Fruit fly (Drosophila melanogaster) whole organism, wandering third instar larva: ENCODE results near the gene CG14615.

ENCODE experiments used
- CG32264 ChIP-seq: fragments of 200-800 bp; sonication (Bioruptor generic); optimal IDR thresholded peaks from 2 replicates; lab custom pipeline; 2016; ENCODE audit warnings: missing biosample characterization, missing genetic modification characterization
- CG9705 ChIP-seq: fragments of 200-800 bp; sonication (Bioruptor generic); optimal IDR thresholded peaks from 2 replicates; lab custom pipeline; 2018; ENCODE audit warnings: missing biosample characterization, mild to moderate bottlenecking, missing genetic modification characterization
- Dfd ChIP-seq: fragments of >200 bp; optimal IDR thresholded peaks from 2 replicates; lab custom pipeline; 2017; ENCODE audit warnings: missing biosample characterization, missing genetic modification characterization
- GATAd ChIP-seq: sonication (Bioruptor generic); optimal IDR thresholded peaks from 2 replicates; lab custom pipeline; 2016; ENCODE audit warnings: missing biosample characterization, missing genetic modification characterization
- HLH106 ChIP-seq: fragments of 200-800 bp; optimal IDR thresholded peaks from 3 replicates; lab custom pipeline; 2019; ENCODE audit warnings: missing biosample characterization, mild to moderate bottlenecking, missing genetic modification characterization, moderate library complexity
- Hnf4 ChIP-seq: fragments of 200-800 bp; sonication (Bioruptor generic); optimal IDR thresholded peaks from 2 replicates; lab custom pipeline; 2016; ENCODE audit warnings: missing biosample characterization, mild to moderate bottlenecking, missing genetic modification characterization
- Hr78 ChIP-seq: fragments of >200 bp; optimal IDR thresholded peaks from 2 replicates; lab custom pipeline; 2017; ENCODE audit warnings: missing biosample characterization, missing genetic modification characterization
- Hr83 ChIP-seq: fragments of 200-300 bp; sonication (Bioruptor generic); optimal IDR thresholded peaks from 2 replicates; lab custom pipeline; 2016; ENCODE audit warnings: missing biosample characterization, mild to moderate bottlenecking, missing genetic modification characterization, moderate library complexity; ENCODE audit not compliant: poor library complexity, severe bottlenecking
- Jra ChIP-seq: sonication (Bioruptor generic); optimal IDR thresholded peaks from 2 replicates; lab custom pipeline; 2016; ENCODE audit warnings: missing biosample characterization, missing genetic modification characterization
- Mio ChIP-seq: sonication (Bioruptor generic); optimal IDR thresholded peaks from 2 replicates; lab custom pipeline; 2016; ENCODE audit warnings: missing biosample characterization, missing genetic modification characterization
- N ChIP-seq: fragments of >200 bp; optimal IDR thresholded peaks from 2 replicates; lab custom pipeline; 2018; ENCODE audit warnings: missing biosample characterization, missing external identifiers, missing genetic modification characterization
- OdsH ChIP-seq: fragments of 200-800 bp; sonication (Bioruptor generic); optimal IDR thresholded peaks from 2 replicates; lab custom pipeline; 2016; ENCODE audit warnings: missing biosample characterization, mild to moderate bottlenecking, missing genetic modification characterization
- Rel ChIP-seq, 2 experiments: fragments of 200-800 bp; sonication (Bioruptor generic) in 1 of 2; optimal IDR thresholded peaks; 2 replicates in 1 of 2; 3 replicates in 1 of 2; lab custom pipeline; 2016 to 2019; ENCODE audit warnings: mild to moderate bottlenecking in 2 of 2, missing biosample characterization in 2 of 2, missing genetic modification characterization in 2 of 2, moderate library complexity in 1 of 2
- Sp1 ChIP-seq: fragments of 200-800 bp; sonication (Bioruptor generic); optimal IDR thresholded peaks from 3 replicates; lab custom pipeline; 2019; ENCODE audit warnings: missing biosample characterization, mild to moderate bottlenecking, missing genetic modification characterization, moderate library complexity
- Vsx2 ChIP-seq: fragments of 200-300, 225-300 bp; sonication (Bioruptor generic); optimal IDR thresholded peaks from 2 replicates; lab custom pipeline; 2018; ENCODE audit warnings: missing biosample characterization, missing genetic modification characterization; ENCODE audit not compliant: partially characterized antibody
- br ChIP-seq: fragments of 200-800 bp; sonication (Bioruptor generic); optimal IDR thresholded peaks from 2 replicates; lab custom pipeline; 2016; ENCODE audit warnings: missing biosample characterization, missing genetic modification characterization
- brk ChIP-seq: fragments of 200-800 bp; sonication (Bioruptor generic); optimal IDR thresholded peaks from 2 replicates; lab custom pipeline; 2016; ENCODE audit warnings: missing biosample characterization, mild to moderate bottlenecking, missing genetic modification characterization
- dl ChIP-seq, 2 experiments: fragments of 175-275, 200-275 bp in 1 of 2; fragments of 200-275 bp in 1 of 2; sonication (Bioruptor generic); optimal IDR thresholded peaks; lab custom pipeline; 2018; ENCODE audit warnings: mild to moderate bottlenecking in 2 of 2, missing biosample characterization in 2 of 2, missing genetic modification characterization in 2 of 2, moderate library complexity in 2 of 2; ENCODE audit not compliant: partially characterized antibody in 2 of 2, insufficient read depth in 1 of 2
- dmrt93B ChIP-seq: fragments of 200-800 bp; sonication (Bioruptor generic); optimal IDR thresholded peaks from 2 replicates; lab custom pipeline; 2018; ENCODE audit warnings: missing biosample characterization, mild to moderate bottlenecking, missing genetic modification characterization
- dsf ChIP-seq: sonication (Bioruptor generic); optimal IDR thresholded peaks from 2 replicates; lab custom pipeline; 2016; ENCODE audit warnings: missing biosample characterization, missing genetic modification characterization, borderline replicate concordance
- ey ChIP-seq: fragments of 200-800 bp; sonication (Bioruptor generic); optimal IDR thresholded peaks from 2 replicates; lab custom pipeline; 2016; ENCODE audit warnings: missing biosample characterization, missing genetic modification characterization
- foxo ChIP-seq, 2 experiments: fragments of 200-800 bp; sonication (Bioruptor generic); optimal IDR thresholded peaks; 2 replicates in 1 of 2; 3 replicates in 1 of 2; lab custom pipeline; 2016 to 2017; ENCODE audit warnings: missing biosample characterization in 2 of 2, missing genetic modification characterization in 2 of 2
- fru ChIP-seq: fragments of 200-800 bp; sonication (Bioruptor generic); optimal IDR thresholded peaks from 3 replicates; lab custom pipeline; 2016; ENCODE audit warnings: missing biosample characterization, mild to moderate bottlenecking, missing genetic modification characterization
- h ChIP-seq: fragments of 200-800 bp; sonication (Bioruptor generic); optimal IDR thresholded peaks from 3 replicates; lab custom pipeline; 2016; ENCODE audit warnings: missing biosample characterization, mild to moderate bottlenecking, missing genetic modification characterization
- jim ChIP-seq: fragments of 175-275, 200-325 bp; sonication (Bioruptor generic); optimal IDR thresholded peaks from 2 replicates; lab custom pipeline; 2016; ENCODE audit warnings: missing biosample characterization, mild to moderate bottlenecking, missing genetic modification characterization
- lola ChIP-seq: fragments of >200 bp; optimal IDR thresholded peaks from 2 replicates; lab custom pipeline; 2017; ENCODE audit warnings: missing biosample characterization, missing genetic modification characterization
- psq ChIP-seq: fragments of 200-800 bp; sonication (Bioruptor generic); optimal IDR thresholded peaks from 3 replicates; lab custom pipeline; 2017; ENCODE audit warnings: missing biosample characterization, mild to moderate bottlenecking, missing genetic modification characterization, moderate library complexity
- rgr ChIP-seq: fragments of 200-800 bp; sonication (Bioruptor generic); optimal IDR thresholded peaks from 3 replicates; lab custom pipeline; 2016; ENCODE audit warnings: missing biosample characterization, mild to moderate bottlenecking, missing genetic modification characterization
- sv ChIP-seq: fragments of 200-800 bp; sonication (Bioruptor generic); optimal IDR thresholded peaks from 3 replicates; lab custom pipeline; 2016; ENCODE audit warnings: missing biosample characterization, missing genetic modification characterization
- usp ChIP-seq: fragments of >200 bp; optimal IDR thresholded peaks from 2 replicates; lab custom pipeline; 2017; ENCODE audit warnings: missing biosample characterization, missing genetic modification characterization
- woc ChIP-seq: sonication (Bioruptor generic); optimal IDR thresholded peaks from 2 replicates; lab custom pipeline; 2016; ENCODE audit warnings: missing biosample characterization, mild to moderate bottlenecking, missing genetic modification characterization

The CG14615 gene

DNA sequence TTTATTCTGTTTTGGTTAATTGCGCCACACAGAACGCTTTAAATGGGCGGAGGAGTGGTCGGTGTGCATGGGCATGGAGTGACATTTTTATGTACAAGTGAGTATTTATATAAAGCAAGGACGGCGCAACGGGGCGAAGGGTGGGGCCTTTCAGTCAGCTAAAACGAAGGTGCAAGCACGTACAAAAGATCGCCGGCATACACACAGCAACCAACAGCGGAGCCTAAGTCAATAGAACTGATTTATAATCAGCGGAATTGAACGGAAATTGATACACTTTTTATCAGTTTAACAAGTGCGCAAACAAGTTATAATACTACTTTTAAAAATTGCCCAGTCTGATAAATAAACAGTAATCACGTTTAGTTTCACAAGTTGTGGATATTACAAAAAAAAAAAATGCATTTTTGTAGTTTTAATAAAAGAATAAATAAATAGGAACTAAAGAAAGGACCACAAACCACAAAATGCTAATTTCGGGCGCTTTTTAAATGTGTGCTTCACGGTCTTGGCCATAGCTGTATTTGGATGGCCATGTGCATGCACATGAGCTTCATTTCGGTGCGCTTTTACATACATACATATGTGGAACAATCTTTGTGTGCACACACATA, 30.0 kb upstream of the CG14615 start:
- TF ChIP-seq psq (GFP tag; lab: Kevin White, UChicago) (peak; percentile 42), jim (GFP tag; lab: Kevin White, UChicago) (no peak), HLH106 (tag; lab: Kevin White, UChicago) (peak; percentile 52), Hnf4 (GFP tag; lab: Kevin White, UChicago) (no peak), Vsx2 (GFP tag; lab: Kevin White, UChicago) (no peak), ey (peak; percentile 49), dmrt93B (GFP tag; lab: Kevin White, UChicago) (peak; percentile 46), N (no peak), GATAd (GFP tag; lab: Kevin White, UChicago) (no peak), Sp1 (GFP tag; lab: Kevin White, UChicago) (peak; percentile 62), h (GFP tag; lab: Kevin White, UChicago) (peak; percentile 70), Hr78 (GFP tag; lab: Kevin White, UChicago) (no peak), br (GFP tag; lab: Kevin White, UChicago) (peak; percentile 59), rgr (GFP tag; lab: Kevin White, UChicago) (peak; percentile 8), dsf (GFP tag; lab: Kevin White, UChicago) (no peak), fru (GFP tag; lab: Kevin White, UChicago) (peak; percentile 72), OdsH (GFP tag; lab: Kevin White, UChicago) (peak; percentile 49), foxo (GFP tag; optimal IDR thresholded peaks at IDR 0.05; lab: Kevin White, UChicago) (peak in 1 of 2 experiments; percentile 56), lola (GFP tag; lab: Kevin White, UChicago) (no peak), Hr83 (GFP tag; lab: Kevin White, UChicago) (no peak), Jra (GFP tag; lab: Kevin White, UChicago) (no peak), woc (GFP tag; lab: Kevin White, UChicago) (peak; percentile 57)

DNA sequence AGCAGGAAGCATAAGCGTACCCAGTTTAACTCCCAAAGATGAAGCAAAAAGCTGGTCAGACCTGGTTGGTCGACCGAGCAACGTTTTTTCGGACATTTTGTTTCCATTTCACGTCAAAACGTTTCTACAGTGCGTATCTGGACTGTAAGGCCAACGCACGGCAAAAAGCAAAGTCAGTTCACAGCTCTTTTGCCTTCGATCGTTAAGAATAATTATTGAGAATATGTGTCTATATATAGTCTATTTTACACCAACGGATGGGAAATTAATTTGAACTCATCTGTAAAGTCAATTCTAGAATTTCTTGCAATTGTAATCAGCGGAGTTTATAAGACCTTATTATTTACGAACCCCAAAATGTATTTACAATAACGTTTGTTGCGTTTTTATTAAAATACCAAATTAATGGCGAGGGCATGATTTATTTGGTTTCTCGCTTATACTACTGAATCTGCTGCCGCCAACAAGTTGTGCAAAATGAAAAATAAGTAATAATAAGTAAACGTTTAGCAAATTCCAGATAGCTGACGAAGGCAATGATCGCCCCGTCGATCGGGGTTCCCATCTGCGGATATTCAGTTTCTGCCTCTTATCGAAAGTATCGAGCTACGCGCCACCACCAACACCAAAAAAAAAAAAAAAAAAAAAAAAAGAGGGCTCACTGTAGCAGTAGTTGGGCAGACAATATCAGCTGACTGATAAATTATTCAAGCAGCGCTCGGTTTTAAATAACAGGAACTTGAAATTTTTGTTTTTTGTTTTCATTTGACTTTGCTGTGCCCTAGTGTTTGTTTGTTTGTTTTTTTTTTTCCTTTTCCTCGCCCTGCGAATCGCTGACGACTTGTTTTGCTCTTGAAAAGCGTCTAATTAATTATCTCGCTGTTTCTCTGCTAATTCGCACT, 28.6 kb upstream of the CG14615 start:
- no peak for TF ChIP-seq Rel (GFP tag; optimal IDR thresholded peaks at IDR 0.05; lab: Kevin White, UChicago)
- peak; percentile 32 for TF ChIP-seq Rel (tag; optimal IDR thresholded peaks at IDR 0.05; lab: Kevin White, UChicago)
- TF ChIP-seq h (GFP tag; lab: Kevin White, UChicago): no peak

DNA sequence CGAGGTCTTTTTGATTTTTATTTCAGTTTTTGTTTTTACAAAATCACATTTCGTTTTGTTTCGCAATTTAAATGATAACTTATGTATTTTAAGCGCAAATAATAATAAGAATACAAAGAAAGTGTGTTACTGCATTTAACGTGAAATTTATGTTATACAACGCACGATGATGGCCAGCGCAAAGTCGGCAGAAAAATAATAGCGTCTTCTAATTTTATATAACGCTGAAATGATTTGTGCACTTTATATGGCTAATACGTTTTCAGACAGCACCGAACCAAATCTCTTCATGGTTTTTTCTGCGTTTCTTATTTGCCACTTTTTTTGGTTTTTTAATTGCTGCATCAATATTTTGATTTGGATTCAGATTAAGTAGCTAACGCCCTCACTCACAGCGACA, 25.6 kb upstream of the CG14615 start:
- TF ChIP-seq ey: no peak
- no peak for TF ChIP-seq dl (GFP tag; optimal IDR thresholded peaks at IDR 0.05; lab: Kevin White, UChicago; ENCODE audit: insufficient read depth in 1 of 2, partially characterized antibody in 2 of 2)
- no peak for TF ChIP-seq CG32264 (GFP tag; lab: Kevin White, UChicago)
- no peak for TF ChIP-seq rgr (GFP tag; lab: Kevin White, UChicago)
- no peak for TF ChIP-seq foxo (GFP tag; optimal IDR thresholded peaks at IDR 0.05; lab: Kevin White, UChicago)
- no peak for TF ChIP-seq Dfd (GFP tag; lab: Kevin White, UChicago)
- no peak for TF ChIP-seq Hnf4 (GFP tag; lab: Kevin White, UChicago)
- TF ChIP-seq Jra (GFP tag; lab: Kevin White, UChicago): no peak
- TF ChIP-seq usp (GFP tag; lab: Kevin White, UChicago): no peak
- TF ChIP-seq CG9705 (GFP tag; lab: Kevin White, UChicago): no peak
- TF ChIP-seq Hr78 (GFP tag; lab: Kevin White, UChicago): no peak
- no peak for TF ChIP-seq Mio (GFP tag; lab: Kevin White, UChicago)
- TF ChIP-seq brk: no peak
- TF ChIP-seq Sp1 (GFP tag; lab: Kevin White, UChicago): no peak
- TF ChIP-seq dsf (GFP tag; lab: Kevin White, UChicago): no peak
- no peak for TF ChIP-seq Vsx2 (GFP tag; lab: Kevin White, UChicago)
- TF ChIP-seq sv: no peak
